Worm (Caenorhabditis elegans) whole organism, L2 larva: ENCODE measurements around the gene R04B5.1.

Experiments
- ama-1 ChIP-seq: fragments of 150-350 bp; optimal IDR thresholded peaks from 2 replicates; lab custom pipeline; 2018; ENCODE audit warnings: inconsistent platforms
- blmp-1 ChIP-seq: sonication (generic microtip); optimal IDR thresholded peaks from 2 replicates; lab custom pipeline; 2017; ENCODE audit warnings: missing genetic modification characterization, mild to moderate bottlenecking, missing compliant biosample characterization, antibody characterized with exemption, moderate library complexity; ENCODE audit not compliant: insufficient read depth
- elt-1 ChIP-seq: fragments of 150-350 bp; optimal IDR thresholded peaks from 2 replicates; lab custom pipeline; 2014; ENCODE audit warnings: missing biosample characterization, missing genetic modification characterization
- lin-11 ChIP-seq: fragments of 150-350 bp; sonication (generic microtip); optimal IDR thresholded peaks from 2 replicates; lab custom pipeline; 2014; ENCODE audit warnings: missing biosample characterization, missing genetic modification characterization, inconsistent platforms, mixed read lengths
- mdl-1 ChIP-seq, 2 experiments: fragments of 150-350 bp in 1 of 2; sonication (generic microtip) in 1 of 2; optimal IDR thresholded peaks; 2 replicates each; lab custom pipeline; 2017; ENCODE audit warnings: missing biosample characterization in 2 of 2, missing genetic modification characterization in 2 of 2
- nhr-10 ChIP-seq: sonication (generic microtip); optimal IDR thresholded peaks from 2 replicates; lab custom pipeline; 2017; ENCODE audit warnings: missing biosample characterization, missing genetic modification characterization
- nhr-11 ChIP-seq: fragments of 150-350 bp; optimal IDR thresholded peaks from 2 replicates; lab custom pipeline; 2014; ENCODE audit warnings: missing biosample characterization, missing genetic modification characterization
- nhr-12 ChIP-seq: fragments of 150-350 bp; optimal IDR thresholded peaks from 2 replicates; lab custom pipeline; 2014; ENCODE audit warnings: missing biosample characterization, missing genetic modification characterization
- nhr-23 ChIP-seq: fragments of 150-350 bp; optimal IDR thresholded peaks from 2 replicates; lab custom pipeline; 2014; ENCODE audit warnings: missing biosample characterization, missing genetic modification reagents, missing genetic modification characterization
- unc-39 ChIP-seq: fragments of 150-350 bp; optimal IDR thresholded peaks from 2 replicates; lab custom pipeline; 2014; ENCODE audit warnings: missing biosample characterization, missing genetic modification characterization
- unc-55 ChIP-seq: fragments of 150-350 bp; sonication (generic microtip); optimal IDR thresholded peaks from 3 replicates; lab custom pipeline; 2014; ENCODE audit warnings: missing biosample characterization, missing genetic modification reagents, missing genetic modification characterization
- unc-62 ChIP-seq: fragments of 150-350 bp; optimal IDR thresholded peaks from 2 replicates; lab custom pipeline; 2014; ENCODE audit warnings: missing biosample characterization, missing genetic modification reagents, missing genetic modification characterization
- zag-1 ChIP-seq: fragments of 150-350 bp; optimal IDR thresholded peaks from 2 replicates; lab custom pipeline; 2014; ENCODE audit warnings: missing biosample characterization, missing genetic modification characterization
- ztf-11 ChIP-seq: sonication (generic microtip); optimal IDR thresholded peaks from 2 replicates; lab custom pipeline; 2017; ENCODE audit warnings: missing biosample characterization, missing genetic modification characterization

DNA sequence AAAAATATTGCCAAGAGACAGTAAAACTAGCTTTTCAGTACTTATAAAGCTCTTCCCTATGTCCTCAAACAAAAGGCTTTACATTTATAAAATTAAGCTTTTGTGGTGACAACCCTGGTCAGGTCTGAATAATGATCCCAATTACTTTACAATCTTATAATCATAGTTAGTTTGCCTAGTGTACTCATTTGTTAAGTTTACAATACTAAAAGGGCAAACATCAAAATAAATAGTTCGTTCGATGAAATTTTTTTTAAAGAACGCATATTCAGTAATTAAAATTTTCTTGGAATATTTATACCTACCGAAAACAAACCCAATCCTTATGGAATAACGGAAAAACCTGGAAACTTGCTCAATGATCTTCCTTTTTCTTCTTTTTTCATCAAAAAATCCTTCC, 19.4 kb downstream of the R04B5.1 start:
- no peak for TF ChIP-seq nhr-11 (tag; lab: Kevin White, UChicago)
- no peak for TF ChIP-seq zag-1
- TF ChIP-seq nhr-10 = no peak
- TF ChIP-seq unc-39 = no peak
- TF ChIP-seq nhr-23 = no peak
- no peak for TF ChIP-seq mdl-1 (tag; optimal IDR thresholded peaks at IDR 0.05; lab: Kevin White, UChicago)
- TF ChIP-seq nhr-12 (tag; lab: Kevin White, UChicago) = no peak
- no peak for TF ChIP-seq ztf-11
- no peak for TF ChIP-seq unc-62
- TF ChIP-seq blmp-1 (tag; lab: Kevin White, UChicago) = no peak
- no peak for TF ChIP-seq ama-1 (lab: Kevin White, UChicago)
- no peak for TF ChIP-seq unc-55 (GFP tag; lab: Kevin White, UChicago)
- no peak for TF ChIP-seq elt-1 (tag; lab: Kevin White, UChicago)
- no peak for TF ChIP-seq lin-11 (tag; lab: Kevin White, UChicago)
